Fruit fly (Drosophila melanogaster): ENCODE results near the gene pasi1.

pasi1 gene

dm6 chr3R:17825806-17826583, 31.1 kb downstream of the pasi1 start (continued):
- TF ChIP-seq CG14710 (tag; optimal IDR thresholded peaks at IDR 0.05): peak; percentile 4
- no peak for TF ChIP-seq CG12744 (GFP tag; optimal IDR thresholded peaks at IDR 0.05)
- TF ChIP-seq NC2β (GFP tag; optimal IDR thresholded peaks at IDR 0.05): no peak
- no peak for TF ChIP-seq Atf6 (GFP tag; IDR thresholded peaks at IDR 0.05)
- no peak for TF ChIP-seq CG13624 (GFP tag; optimal IDR thresholded peaks at IDR 0.05)
- TF ChIP-seq CG12769 (tag; optimal IDR thresholded peaks at IDR 0.05): no peak
- TF ChIP-seq shn (GFP tag; optimal IDR thresholded peaks at IDR 0.05): no peak
- no peak for TF ChIP-seq Hmx (GFP tag; optimal IDR thresholded peaks at IDR 0.05)
- peak; percentile 68 for TF ChIP-seq CG15696 (tag; optimal IDR thresholded peaks at IDR 0.05)
- TF ChIP-seq pum (GFP tag; optimal IDR thresholded peaks at IDR 0.05): no peak
- TF ChIP-seq abd-A (tag; optimal IDR thresholded peaks at IDR 0.05): no peak
- peak; percentile 14 for TF ChIP-seq CG2712 (tag; optimal IDR thresholded peaks at IDR 0.05)
- no peak for TF ChIP-seq CG7839 (tag; optimal IDR thresholded peaks at IDR 0.05)
- no peak for TF ChIP-seq zfh1 (GFP tag; IDR thresholded peaks at IDR 0.05)
- no peak for TF ChIP-seq gt (GFP tag; IDR thresholded peaks at IDR 0.05)
- TF ChIP-seq E2f1 (GFP tag; IDR thresholded peaks at IDR 0.05): no peak
- no peak for TF ChIP-seq Myb (GFP tag; optimal IDR thresholded peaks at IDR 0.05)
- no peak for TF ChIP-seq Hmr (GFP tag; optimal IDR thresholded peaks at IDR 0.05)
- peak; percentile 42; the same call in 1 of the 2 replicates for TF ChIP-seq CG4404 (GFP tag; IDR thresholded peaks at IDR 0.05)
- peak; percentile 17 for TF ChIP-seq CG18262 (tag; optimal IDR thresholded peaks at IDR 0.05)
- TF ChIP-seq pita (GFP tag; optimal IDR thresholded peaks at IDR 0.05): no peak
- TF ChIP-seq Optix (GFP tag; IDR thresholded peaks at IDR 0.05): no peak
- peak in 1 of 3 experiments; percentile 9 for TF ChIP-seq lola (GFP tag; optimal IDR thresholded peaks at IDR 0.05)
- no peak for TF ChIP-seq CrebB (tag; optimal IDR thresholded peaks at IDR 0.05)
- peak; percentile 14 for TF ChIP-seq lbe (GFP tag; optimal IDR thresholded peaks at IDR 0.05)
- TF ChIP-seq tna (GFP tag; IDR thresholded peaks at IDR 0.05; ENCODE audit: partially characterized antibody): no peak
- peak; percentile 28 for TF ChIP-seq corto (GFP tag; optimal IDR thresholded peaks at IDR 0.05)
- TF ChIP-seq CG6854 (GFP tag; optimal IDR thresholded peaks at IDR 0.05): no peak
- peak; percentile 87 for TF ChIP-seq pros (GFP tag; optimal IDR thresholded peaks at IDR 0.05)

dm6 chr3R:17827038-17827616, 32.3 kb downstream of the pasi1 start:
- TF ChIP-seq CG6791 (GFP tag; IDR thresholded peaks at IDR 0.05; ENCODE audit: partially characterized antibody): 0 out of 3 replicates have a peak, but pooled peaks have one; percentile 11
- peak; percentile 84; the same call in 2 of the 3 replicates for TF ChIP-seq CG2199 (GFP tag; IDR thresholded peaks at IDR 0.05)
- TF ChIP-seq sens (GFP tag): peak; percentile 10
- peak; percentile 71 for TF ChIP-seq crol (GFP tag; IDR thresholded peaks at IDR 0.05)
- no peak for TF ChIP-seq CG16815 (GFP tag; optimal IDR thresholded peaks at IDR 0.05)
- TF ChIP-seq onecut (GFP tag; IDR thresholded peaks at IDR 0.05): peak; percentile 55; the same call in 1 of the 2 replicates
- TF ChIP-seq gt (GFP tag; IDR thresholded peaks at IDR 0.05): no peak
- peak; percentile 69 for TF ChIP-seq Ets65A (GFP tag)
- peak; percentile 25; the same call in 1 of the 2 replicates for TF ChIP-seq CG9215 (GFP tag; IDR thresholded peaks at IDR 0.05)

DNA sequence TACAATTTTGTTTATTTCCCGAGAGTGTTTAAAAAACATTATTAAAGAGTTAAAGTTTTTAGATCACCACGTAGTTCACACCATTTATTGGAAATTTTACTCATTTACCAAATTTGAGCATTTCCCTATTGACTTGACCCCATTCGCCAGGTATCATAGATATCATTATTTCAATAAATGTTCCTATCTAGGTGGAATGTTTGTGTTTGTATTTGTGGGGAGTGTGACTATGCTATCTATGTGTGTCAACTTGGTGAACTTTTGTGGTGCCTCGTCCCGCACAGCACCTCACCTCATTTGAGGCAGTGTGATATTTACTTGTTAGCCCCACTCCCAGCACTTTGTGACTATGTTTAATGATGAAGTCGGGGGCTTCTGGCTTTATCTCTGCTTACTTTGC, 33.8 kb downstream of the pasi1 start:
- peak; percentile 30 for TF ChIP-seq Side (GFP tag; optimal IDR thresholded peaks at IDR 0.05)
- no peak for TF ChIP-seq jing (GFP tag; optimal IDR thresholded peaks at IDR 0.05)
- no peak for TF ChIP-seq CG9876 (GFP tag; optimal IDR thresholded peaks at IDR 0.05)
- TF ChIP-seq Dref (GFP tag; IDR thresholded peaks at IDR 0.05): no peak
- TF ChIP-seq gcm2 (GFP tag; optimal IDR thresholded peaks at IDR 0.05): no peak
- no peak for TF ChIP-seq CG12236 (GFP tag; optimal IDR thresholded peaks at IDR 0.05)
- TF ChIP-seq Hmx (GFP tag; optimal IDR thresholded peaks at IDR 0.05): no peak
- TF ChIP-seq her (GFP tag; optimal IDR thresholded peaks at IDR 0.05): no peak
- peak; percentile 46 for TF ChIP-seq CG1603 (tag; optimal IDR thresholded peaks at IDR 0.05)
- TF ChIP-seq ci (GFP tag; IDR thresholded peaks at IDR 0.05): peak; percentile 72; the same call in 2 of the 3 replicates
- TF ChIP-seq chm (GFP tag; IDR thresholded peaks at IDR 0.05): 0 out of 2 replicates have a peak, but pooled peaks have one; percentile 26
- TF ChIP-seq CG5953 (GFP tag; IDR thresholded peaks at IDR 0.05): no peak; the same call in 1 of the 2 replicates
- no peak for TF ChIP-seq nom (GFP tag; optimal IDR thresholded peaks at IDR 0.05)

All from whole organism, embryonic.